Worm (Caenorhabditis elegans): ENCODE data around the gene ace-1.

DNA sequence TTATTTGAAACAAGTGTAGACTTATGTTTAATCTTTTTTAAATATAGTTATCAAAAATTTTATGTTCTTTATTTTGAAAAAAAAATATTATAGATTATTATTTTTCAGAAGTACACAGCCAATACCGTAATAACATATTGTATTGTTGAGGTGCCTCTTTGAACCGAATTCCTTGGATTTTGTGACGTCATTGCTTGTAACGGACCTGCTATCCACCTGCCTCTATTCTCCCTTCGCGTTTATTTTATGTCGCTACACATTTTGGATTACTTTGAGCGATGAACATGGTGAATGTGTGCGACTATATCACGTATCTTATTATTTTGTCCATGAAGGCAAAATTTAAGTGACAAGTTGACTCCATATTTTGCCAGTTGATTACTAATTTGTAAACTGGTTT, 39.9 kb upstream of the ace-1 start:
- TF ChIP-seq ama-1 (optimal IDR thresholded peaks at IDR 0.05), result no peak
- TF ChIP-seq mab-5 (tag; optimal IDR thresholded peaks at IDR 0.05), result no peak
- TF ChIP-seq nhr-77 (tag; optimal IDR thresholded peaks at IDR 0.05), result no peak
- no peak for TF ChIP-seq nhr-25 (tag; optimal IDR thresholded peaks at IDR 0.05)
- TF ChIP-seq nhr-237 (tag; optimal IDR thresholded peaks at IDR 0.05), result no peak
